Worm (Caenorhabditis elegans): Measurements from ENCODE around the gene mpk-2.

DNA sequence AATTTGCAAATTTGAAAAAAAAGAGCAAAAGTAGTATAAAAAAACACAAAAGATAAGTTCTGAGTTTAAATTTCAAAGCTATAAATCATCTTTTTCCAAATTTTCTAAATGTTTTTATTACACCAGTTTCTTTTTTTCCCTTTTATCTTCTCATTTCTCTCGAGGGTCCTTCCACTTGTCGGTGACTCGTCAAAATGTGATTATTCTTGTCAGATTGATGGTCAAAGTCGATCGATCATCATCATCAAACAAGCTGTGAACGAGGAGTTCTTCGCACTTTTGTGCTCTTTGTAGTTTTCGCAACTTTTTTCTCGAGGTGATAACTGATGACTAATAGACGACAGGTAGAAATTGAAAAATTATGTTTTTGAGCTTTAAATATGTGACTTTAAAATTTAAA lies 16.7 kb downstream of the mpk-2 start:
- TF ChIP-seq snpc-4 (tag; optimal IDR thresholded peaks at IDR 0.05) (no peak), zag-1 (tag; optimal IDR thresholded peaks at IDR 0.05) (no peak), nhr-6 (tag; optimal IDR thresholded peaks at IDR 0.05) (no peak), mdl-1 (tag; optimal IDR thresholded peaks at IDR 0.05) (no peak), nhr-12 (tag; optimal IDR thresholded peaks at IDR 0.05) (no peak), F13H6.1 (tag; optimal IDR thresholded peaks at IDR 0.05) (no peak), ama-1 (optimal IDR thresholded peaks at IDR 0.05) (no peak), nhr-11 (tag; optimal IDR thresholded peaks at IDR 0.05) (no peak), egl-27 (tag; optimal IDR thresholded peaks at IDR 0.05) (no peak), mab-5 (tag; optimal IDR thresholded peaks at IDR 0.05) (no peak), unc-39 (tag; optimal IDR thresholded peaks at IDR 0.05) (no peak), mbf-1 (tag; optimal IDR thresholded peaks at IDR 0.05) (no peak)

Data from whole organism, L2 larva.